Fruit fly (Drosophila melanogaster) whole organism, embryonic: ENCODE results near the gene CG33235.

Source experiments
- B-H1 ChIP-seq: fragments of 200-800 bp; sonication (Bioruptor generic); IDR thresholded peaks from 3 replicates; pipeline ENCODE4 v1.3.6; 2022; ENCODE audit warnings: missing biosample characterization, missing genetic modification characterization
- Bteb2 ChIP-seq: fragments of 200-800 bp; sonication (Bioruptor generic); optimal IDR thresholded peaks from 2 replicates; lab custom pipeline; 2016; ENCODE audit warnings: missing biosample characterization, missing genetic modification characterization
- CG10274 ChIP-seq: fragments of 200-800 bp; sonication (Bioruptor generic); optimal IDR thresholded peaks from 3 replicates; lab custom pipeline; 2017; ENCODE audit warnings: missing biosample characterization, mild to moderate bottlenecking, missing genetic modification characterization
- CG10462 ChIP-seq: fragments of 200-800 bp; sonication (Bioruptor generic); optimal IDR thresholded peaks from 2 replicates; lab custom pipeline; 2016; ENCODE audit warnings: missing biosample characterization, missing genetic modification characterization
- CG10543 ChIP-seq: fragments of 200-800 bp; sonication (Bioruptor generic); optimal IDR thresholded peaks from 3 replicates; lab custom pipeline; 2017; ENCODE audit warnings: missing biosample characterization, mild to moderate bottlenecking, missing genetic modification characterization, moderate library complexity
- CG11456 ChIP-seq: fragments of 200-800 bp; sonication (Bioruptor generic); IDR thresholded peaks from 3 replicates; pipeline ENCODE4 v1.3.6; 2022; ENCODE audit warnings: missing biosample characterization, missing genetic modification characterization
- CG12659 ChIP-seq: fragments of 200-800 bp; sonication (Bioruptor generic); optimal IDR thresholded peaks from 3 replicates; lab custom pipeline; 2017; ENCODE audit warnings: mild to moderate bottlenecking, missing biosample characterization, missing genetic modification reagents, missing genetic modification characterization
- CG15514 ChIP-seq: fragments of 200-800 bp; sonication (Bioruptor generic); optimal IDR thresholded peaks from 3 replicates; lab custom pipeline; 2017; ENCODE audit warnings: missing biosample characterization, missing genetic modification characterization, mild to moderate bottlenecking, moderate library complexity, missing genetic modification reagents
- CG17328 ChIP-seq: fragments of 200-800 bp; sonication (Bioruptor generic); IDR thresholded peaks from 2 replicates; pipeline ENCODE4 v1.3.6; 2022; ENCODE audit warnings: missing biosample characterization, missing genetic modification characterization
- CG17802 ChIP-seq: fragments of 200-800 bp; sonication (Bioruptor generic); optimal IDR thresholded peaks from 2 replicates; lab custom pipeline; 2018; ENCODE audit warnings: missing biosample characterization, mild to moderate bottlenecking, missing genetic modification characterization, moderate library complexity
- CG2120 ChIP-seq: fragments of 200-800 bp; sonication (Bioruptor generic); optimal IDR thresholded peaks from 3 replicates; lab custom pipeline; 2016; ENCODE audit warnings: missing biosample characterization, missing genetic modification characterization
- CG2889 ChIP-seq: fragments of 200-800 bp; sonication (Bioruptor generic); IDR thresholded peaks from 3 replicates; pipeline ENCODE4 v1.3.6; 2022; ENCODE audit warnings: missing biosample characterization, missing genetic modification characterization
- CG32772 ChIP-seq: fragments of 200-800 bp; sonication (Bioruptor generic); IDR thresholded peaks from 2 replicates; pipeline ENCODE4 v1.3.6; 2022; ENCODE audit warnings: missing biosample characterization, missing genetic modification characterization
- CG8478 ChIP-seq: fragments of >200 bp; optimal IDR thresholded peaks from 2 replicates; lab custom pipeline; 2018
- CG9817 ChIP-seq: fragments of 200-800 bp; sonication (Bioruptor generic); optimal IDR thresholded peaks from 2 replicates; lab custom pipeline; 2018; ENCODE audit warnings: missing biosample characterization, mild to moderate bottlenecking, missing genetic modification characterization, moderate library complexity
- CoRest ChIP-seq: fragments of 200-800 bp; sonication (Bioruptor generic); optimal IDR thresholded peaks from 3 replicates; lab custom pipeline; 2018; ENCODE audit warnings: missing biosample characterization, mild to moderate bottlenecking, missing genetic modification characterization, moderate library complexity
- Fer1 ChIP-seq: fragments of 200-800 bp; sonication (Bioruptor generic); optimal IDR thresholded peaks from 2 replicates; lab custom pipeline; 2017; ENCODE audit warnings: missing biosample characterization, mild to moderate bottlenecking, missing genetic modification characterization
- Fer3 ChIP-seq: fragments of 200-800 bp; sonication (Bioruptor generic); optimal IDR thresholded peaks from 2 replicates; lab custom pipeline; 2018; ENCODE audit warnings: missing biosample characterization, mild to moderate bottlenecking, missing genetic modification characterization, moderate library complexity
- H2.0 ChIP-seq: fragments of 200-800 bp; sonication (Bioruptor generic); IDR thresholded peaks from 2 replicates; pipeline ENCODE4 v1.3.6; 2022; ENCODE audit warnings: missing biosample characterization, missing genetic modification characterization
- HLH3B ChIP-seq: fragments of 200-800 bp; sonication (Bioruptor generic); IDR thresholded peaks from 2 replicates; pipeline ENCODE4 v1.3.6; 2022; ENCODE audit warnings: missing biosample characterization, missing genetic modification characterization
- Hr51 ChIP-seq, 2 experiments: fragments of 200-800 bp; sonication (Bioruptor generic); optimal IDR thresholded peaks; 2 replicates in 1 of 2; 3 replicates in 1 of 2; lab custom pipeline; 2016 to 2018; ENCODE audit warnings: missing biosample characterization in 2 of 2, missing genetic modification characterization in 2 of 2, mild to moderate bottlenecking in 1 of 2, moderate library complexity in 1 of 2
- Hsf ChIP-seq: fragments of 200-800 bp; sonication (Bioruptor generic); optimal IDR thresholded peaks from 3 replicates; lab custom pipeline; 2016; ENCODE audit warnings: missing biosample characterization, missing genetic modification characterization
- Kr ChIP-seq: fragments of 200-800 bp; sonication (Bioruptor generic); optimal IDR thresholded peaks from 2 replicates; lab custom pipeline; 2017; ENCODE audit warnings: missing biosample characterization, mild to moderate bottlenecking, missing genetic modification characterization
- NFAT ChIP-seq: fragments of 200-800 bp; sonication (Bioruptor generic); IDR thresholded peaks from 2 replicates; pipeline ENCODE4 v1.3.6; 2022; ENCODE audit warnings: missing biosample characterization, missing genetic modification characterization
- Nf-YC ChIP-seq: fragments of 200-800 bp; optimal IDR thresholded peaks from 3 replicates; lab custom pipeline; 2019; ENCODE audit warnings: missing biosample characterization, mild to moderate bottlenecking, missing genetic modification characterization, moderate library complexity
- Ravus ChIP-seq: fragments of 200-800 bp; sonication (Bioruptor generic); IDR thresholded peaks from 2 replicates; pipeline ENCODE4 v1.3.6; 2022; ENCODE audit warnings: missing biosample characterization, missing genetic modification characterization
- Rx ChIP-seq: fragments of 200-800 bp; sonication (Bioruptor generic); IDR thresholded peaks from 2 replicates; pipeline ENCODE4 v1.3.6; 2022; ENCODE audit warnings: missing biosample characterization, missing genetic modification characterization
- Spps ChIP-seq: fragments of 200-800 bp; sonication (Bioruptor generic); optimal IDR thresholded peaks from 2 replicates; lab custom pipeline; 2018; ENCODE audit warnings: missing biosample characterization, mild to moderate bottlenecking, missing genetic modification characterization
- Taf1 ChIP-seq: fragments of 200-800 bp; sonication (Bioruptor generic); IDR thresholded peaks from 2 replicates; pipeline ENCODE4 v1.3.6; 2022; ENCODE audit warnings: missing biosample characterization, missing genetic modification characterization
- bcd ChIP-seq: fragments of 200-800 bp; sonication (Bioruptor generic); optimal IDR thresholded peaks from 2 replicates; lab custom pipeline; 2017; ENCODE audit warnings: missing biosample characterization, mild to moderate bottlenecking, missing genetic modification characterization
- chn ChIP-seq: fragments of 200-800 bp; sonication (Bioruptor generic); optimal IDR thresholded peaks from 2 replicates; lab custom pipeline; 2016; ENCODE audit warnings: missing biosample characterization, missing genetic modification characterization
- ci ChIP-seq: fragments of 200-800 bp; sonication (Bioruptor generic); IDR thresholded peaks from 3 replicates; pipeline ENCODE4 v1.3.6; 2022; ENCODE audit warnings: missing biosample characterization, missing genetic modification characterization
- croc ChIP-seq: fragments of 200-800 bp; sonication (Bioruptor generic); conservative IDR thresholded peaks from 3 replicates; pipeline ENCODE4 v1.3.6; 2022; ENCODE audit warnings: missing biosample characterization, missing genetic modification characterization
- cwo ChIP-seq: fragments of 200-800 bp; sonication (Bioruptor generic); optimal IDR thresholded peaks from 3 replicates; lab custom pipeline; 2017; ENCODE audit warnings: missing biosample characterization, missing genetic modification characterization, mild to moderate bottlenecking, moderate library complexity, missing genetic modification reagents
- dati ChIP-seq: fragments of 200-800 bp; sonication (Bioruptor generic); IDR thresholded peaks from 2 replicates; pipeline ENCODE4 v1.3.6; 2022; ENCODE audit warnings: missing biosample characterization, missing genetic modification characterization
- dpn ChIP-seq, 2 experiments: fragments of 200-800 bp; sonication (Bioruptor generic); optimal IDR thresholded peaks; 3 replicates each; lab custom pipeline; 2016; ENCODE audit warnings: missing biosample characterization in 2 of 2, missing genetic modification characterization in 2 of 2
- dysf ChIP-seq: fragments of 200-800 bp; sonication (Bioruptor generic); IDR thresholded peaks from 3 replicates; pipeline ENCODE4 v1.3.6; 2022; ENCODE audit warnings: missing biosample characterization, missing genetic modification characterization
- esg ChIP-seq: fragments of 200-800 bp; sonication (Bioruptor generic); conservative IDR thresholded peaks from 2 replicates; pipeline ENCODE4 v1.3.6; 2022; ENCODE audit warnings: missing biosample characterization, missing genetic modification characterization
- eve ChIP-seq, 2 experiments: fragments of >200 bp; optimal IDR thresholded peaks; 2 replicates each; lab custom pipeline; 2017; ENCODE audit warnings: missing biosample characterization in 2 of 2, missing genetic modification characterization in 2 of 2
- grau ChIP-seq: fragments of 200-800 bp; optimal IDR thresholded peaks from 3 replicates; lab custom pipeline; 2019; ENCODE audit warnings: missing biosample characterization, mild to moderate bottlenecking, missing genetic modification characterization, moderate library complexity
- gsb ChIP-seq: fragments of 200-800 bp; sonication (Bioruptor generic); IDR thresholded peaks from 2 replicates; pipeline ENCODE4 v1.3.6; 2022; ENCODE audit warnings: missing biosample characterization, missing genetic modification characterization
- mam ChIP-seq: fragments of 200-800 bp; sonication (Bioruptor generic); optimal IDR thresholded peaks from 3 replicates; lab custom pipeline; 2016; ENCODE audit warnings: missing biosample characterization, missing genetic modification characterization
- onecut ChIP-seq: fragments of 200-800 bp; sonication (Bioruptor generic); IDR thresholded peaks from 2 replicates; pipeline ENCODE4 v1.3.6; 2022; ENCODE audit warnings: missing biosample characterization, missing genetic modification characterization
- ranshi ChIP-seq: fragments of 200-800 bp; sonication (Bioruptor generic); IDR thresholded peaks from 2 replicates; pipeline ENCODE4 v1.3.6; 2022; ENCODE audit warnings: missing biosample characterization, missing genetic modification characterization
- sens ChIP-seq: fragments of 200-800 bp; sonication (Bioruptor generic); peaks from one replicate; lab custom pipeline; 2016; ENCODE audit warnings: missing biosample characterization, missing genetic modification characterization
- slbo ChIP-seq: fragments of 200-800 bp; sonication (Bioruptor generic); IDR thresholded peaks from 2 replicates; pipeline ENCODE4 v1.3.6; 2022; ENCODE audit warnings: missing biosample characterization, missing genetic modification characterization
- tgo ChIP-seq: fragments of 200-800 bp; sonication (Bioruptor generic); IDR thresholded peaks from 3 replicates; pipeline ENCODE4 v1.3.6; 2022; ENCODE audit warnings: missing biosample characterization, missing genetic modification characterization
- toy ChIP-seq: fragments of 200-800 bp; sonication (Bioruptor generic); IDR thresholded peaks from 2 replicates; pipeline ENCODE4 v1.3.6; 2022; ENCODE audit warnings: missing biosample characterization, missing genetic modification characterization
- trem ChIP-seq: fragments of 200-800 bp; optimal IDR thresholded peaks from 3 replicates; lab custom pipeline; 2019; ENCODE audit warnings: missing biosample characterization, mild to moderate bottlenecking, missing genetic modification characterization, moderate library complexity
- tup ChIP-seq: fragments of 200-800 bp; sonication (Bioruptor generic); optimal IDR thresholded peaks from 2 replicates; lab custom pipeline; 2016; ENCODE audit warnings: missing biosample characterization, mild to moderate bottlenecking, missing genetic modification characterization, moderate library complexity
- wek ChIP-seq: fragments of 200-800 bp; sonication (Bioruptor generic); optimal IDR thresholded peaks from 3 replicates; lab custom pipeline; 2018; ENCODE audit warnings: missing biosample characterization, mild to moderate bottlenecking, missing genetic modification characterization, moderate library complexity

The CG33235 gene

dm6 chrX:11451027-11451572, 40.3 kb downstream of the CG33235 start (continued):
- TF ChIP-seq Fer3 (tag; lab: Kevin White, UChicago) (peak; percentile 36), bcd (peak; percentile 27), tup (GFP tag; lab: Kevin White, UChicago) (no peak), Spps (no peak), mam (peak; percentile 51), slbo (GFP tag; lab: Robert Waterston, UW) (peak; percentile 72), dpn (GFP tag; optimal IDR thresholded peaks at IDR 0.05; lab: Kevin White, UChicago) (peak in 1 of 2 experiments; percentile 53), HLH3B (GFP tag; lab: Robert Waterston, UW) (peak; percentile 43; the same call in 1 of the 2 replicates), CG12659 (GFP tag; lab: Kevin White, UChicago) (peak; percentile 31), NFAT (GFP tag; lab: Robert Waterston, UW) (peak; percentile 54; the same call in 1 of the 2 replicates), CG15514 (GFP tag; lab: Kevin White, UChicago) (peak; percentile 35), toy (GFP tag; lab: Robert Waterston, UW) (no peak), tgo (GFP tag; lab: Robert Waterston, UW) (peak; percentile 63), Bteb2 (GFP tag; lab: Kevin White, UChicago) (peak; percentile 3), dysf (GFP tag; lab: Robert Waterston, UW) (peak; percentile 82), B-H1 (GFP tag; lab: Robert Waterston, UW) (peak; percentile 42; the same call in 2 of the 3 replicates), gsb (GFP tag; lab: Robert Waterston, UW) (peak; percentile 36; the same call in 1 of the 2 replicates), Hsf (GFP tag; lab: Kevin White, UChicago) (peak; percentile 27), grau (tag; lab: Kevin White, UChicago) (peak; percentile 82), Fer1 (GFP tag; lab: Kevin White, UChicago) (peak; percentile 46), dati (GFP tag; lab: Robert Waterston, UW) (no peak), Ravus (GFP tag; lab: Robert Waterston, UW) (no peak), wek (GFP tag; lab: Kevin White, UChicago) (peak; percentile 2), CG32772 (GFP tag; lab: Robert Waterston, UW) (peak; percentile 29; the same call in 1 of the 2 replicates), chn (GFP tag; lab: Kevin White, UChicago) (no peak), CG2889 (peak; percentile 43; the same call in 1 of the 3 replicates), CG11456 (GFP tag; lab: Robert Waterston, UW) (peak; percentile 56; the same call in 2 of the 3 replicates), Nf-YC (peak; percentile 20), Rx (GFP tag; lab: Robert Waterston, UW) (no peak), Hr51 (GFP tag; optimal IDR thresholded peaks at IDR 0.05; lab: Kevin White, UChicago) (peak; percentile 27 to 65), CG8478 (lab: Kevin White, UChicago) (no peak), ranshi (GFP tag; lab: Robert Waterston, UW) (peak; percentile 54), Taf1 (GFP tag; lab: Robert Waterston, UW) (peak; percentile 47), trem (tag; lab: Kevin White, UChicago) (no peak), CG10543 (GFP tag; lab: Kevin White, UChicago) (no peak), CG10274 (GFP tag; lab: Kevin White, UChicago) (peak; percentile 9), croc (GFP tag; lab: Robert Waterston, UW) (no peak), sens (GFP tag; lab: Kevin White, UChicago) (peak; percentile 85), cwo (GFP tag; lab: Kevin White, UChicago) (peak; percentile 19), eve (GFP tag; optimal IDR thresholded peaks at IDR 0.05; lab: Kevin White, UChicago) (peak in 1 of 2 experiments; percentile 19), esg (GFP tag; lab: Robert Waterston, UW) (0 out of 2 replicates have a peak, but pooled peaks have one; percentile 10), CG10462 (GFP tag; lab: Kevin White, UChicago) (no peak), CoRest (peak; percentile 18), Kr (GFP tag; lab: Kevin White, UChicago) (no peak), ci (peak; percentile 66), CG2120 (peak; percentile 70), CG17802 (tag; lab: Kevin White, UChicago) (no peak), CG17328 (GFP tag; lab: Robert Waterston, UW) (peak; percentile 61), H2.0 (peak; percentile 76), onecut (peak; percentile 45), CG9817 (peak; percentile 41)
